Worm (Caenorhabditis elegans) whole organism, late embryonic: ENCODE measurements around the gene ddx-23.
A peak's percentile ranks its signal among the peaks of the same experiment; 100 is the strongest.

Experiments
- C08G9.2 ChIP-seq: sonication (generic microtip); optimal IDR thresholded peaks from 2 replicates; lab custom pipeline; 2016; ENCODE audit warnings: mild to moderate bottlenecking, missing genetic modification characterization, moderate library complexity, missing compliant biosample characterization
- C38D4.7 ChIP-seq: fragments of 200-800 bp; sonication (Bioruptor generic); optimal IDR thresholded peaks from 2 replicates; lab custom pipeline; 2018; ENCODE audit warnings: mild to moderate bottlenecking, missing genetic modification characterization, moderate library complexity, missing compliant biosample characterization
- K02D7.2 ChIP-seq: sonication (generic microtip); optimal IDR thresholded peaks from 2 replicates; lab custom pipeline; 2017; ENCODE audit warnings: mild to moderate bottlenecking, missing genetic modification characterization, missing compliant biosample characterization
- K09A11.1 ChIP-seq: sonication (generic microtip); optimal IDR thresholded peaks from 2 replicates; lab custom pipeline; 2017; ENCODE audit warnings: antibody characterized with exemption, mild to moderate bottlenecking, missing genetic modification characterization, missing compliant biosample characterization; ENCODE audit not compliant: insufficient read depth
- Y22D7AL.16 ChIP-seq: sonication (generic microtip); optimal IDR thresholded peaks from 2 replicates; lab custom pipeline; 2016; ENCODE audit warnings: missing genetic modification characterization, missing compliant biosample characterization
- ahr-1 ChIP-seq: sonication (generic microtip); optimal IDR thresholded peaks from 2 replicates; lab custom pipeline; 2016; ENCODE audit warnings: missing genetic modification characterization, missing compliant biosample characterization
- ama-1 ChIP-seq: fragments of 150-350 bp; optimal IDR thresholded peaks from 2 replicates; lab custom pipeline; 2014
- ceh-14 ChIP-seq: sonication (generic microtip); optimal IDR thresholded peaks from 2 replicates; lab custom pipeline; 2016; ENCODE audit warnings: missing genotype, missing genetic modification characterization, missing compliant biosample characterization
- ceh-18 ChIP-seq: sonication (generic microtip); optimal IDR thresholded peaks from 2 replicates; lab custom pipeline; 2016; ENCODE audit warnings: missing genetic modification characterization, missing compliant biosample characterization
- ceh-19 ChIP-seq: fragments of 200-800 bp; sonication (Bioruptor generic); optimal IDR thresholded peaks from 2 replicates; lab custom pipeline; 2018; ENCODE audit warnings: mild to moderate bottlenecking, missing genetic modification characterization, missing compliant biosample characterization
- ceh-2 ChIP-seq: sonication (generic microtip); optimal IDR thresholded peaks from 2 replicates; lab custom pipeline; 2016; ENCODE audit warnings: missing genotype, missing genetic modification characterization, missing compliant biosample characterization
- ceh-22 ChIP-seq: sonication (generic microtip); optimal IDR thresholded peaks from 2 replicates; lab custom pipeline; 2017; ENCODE audit warnings: missing biosample characterization, missing genetic modification characterization
- ceh-30 ChIP-seq: fragments of 150-350 bp; optimal IDR thresholded peaks from 2 replicates; lab custom pipeline; 2014; ENCODE audit warnings: missing biosample characterization, missing genetic modification characterization
- ceh-31 ChIP-seq: sonication (generic microtip); optimal IDR thresholded peaks from 2 replicates; lab custom pipeline; 2016; ENCODE audit warnings: missing genetic modification characterization, missing compliant biosample characterization
- ceh-48 ChIP-seq: sonication (generic microtip); optimal IDR thresholded peaks from 2 replicates; lab custom pipeline; 2016; ENCODE audit warnings: missing genetic modification characterization, inconsistent platforms, missing compliant biosample characterization
- ceh-9 ChIP-seq: sonication (generic microtip); optimal IDR thresholded peaks from 2 replicates; lab custom pipeline; 2016; ENCODE audit warnings: mild to moderate bottlenecking, missing genetic modification characterization, inconsistent platforms, missing compliant biosample characterization
- che-1 ChIP-seq: sonication (generic microtip); optimal IDR thresholded peaks from 2 replicates; lab custom pipeline; 2016; ENCODE audit warnings: mild to moderate bottlenecking, missing genetic modification characterization, missing compliant biosample characterization
- dmd-4 ChIP-seq: sonication (generic microtip); optimal IDR thresholded peaks from 2 replicates; lab custom pipeline; 2016; ENCODE audit warnings: borderline replicate concordance, missing genetic modification characterization, missing compliant biosample characterization
- dve-1 ChIP-seq: sonication (generic microtip); optimal IDR thresholded peaks from 2 replicates; lab custom pipeline; 2017; ENCODE audit warnings: antibody characterized with exemption, mild to moderate bottlenecking, missing genetic modification characterization, missing compliant biosample characterization
- elt-2 ChIP-seq: sonication (generic microtip); optimal IDR thresholded peaks from 2 replicates; lab custom pipeline; 2016; ENCODE audit warnings: missing genetic modification reagents, missing genetic modification characterization, missing compliant biosample characterization
- ets-4 ChIP-seq: sonication (generic microtip); optimal IDR thresholded peaks from 2 replicates; lab custom pipeline; 2016; ENCODE audit warnings: missing genetic modification characterization, missing compliant biosample characterization
- eyg-1 ChIP-seq: sonication (generic microtip); optimal IDR thresholded peaks from 2 replicates; lab custom pipeline; 2016; ENCODE audit warnings: missing genotype, missing genetic modification characterization, missing compliant biosample characterization
- gmeb-2 ChIP-seq: sonication (generic microtip); optimal IDR thresholded peaks from 2 replicates; lab custom pipeline; 2016; ENCODE audit warnings: missing genetic modification characterization, inconsistent platforms, missing compliant biosample characterization
- hlh-13 ChIP-seq: fragments of 200-800 bp; sonication (Bioruptor generic); optimal IDR thresholded peaks from 2 replicates; lab custom pipeline; 2018; ENCODE audit warnings: mild to moderate bottlenecking, missing genetic modification characterization, missing compliant biosample characterization
- hlh-6 ChIP-seq: sonication (generic microtip); optimal IDR thresholded peaks from 2 replicates; lab custom pipeline; 2016; ENCODE audit warnings: missing genotype, missing genetic modification characterization, missing compliant biosample characterization
- lin-11 ChIP-seq: fragments of 200-800 bp; sonication (Bioruptor generic); optimal IDR thresholded peaks from 2 replicates; lab custom pipeline; 2018; ENCODE audit warnings: mild to moderate bottlenecking, missing genetic modification characterization, missing compliant biosample characterization
- madf-2 ChIP-seq: sonication (generic microtip); optimal IDR thresholded peaks from 2 replicates; lab custom pipeline; 2017; ENCODE audit warnings: missing genetic modification characterization, missing compliant biosample characterization
- mec-3 ChIP-seq: sonication (generic microtip); optimal IDR thresholded peaks from 2 replicates; lab custom pipeline; 2016; ENCODE audit warnings: borderline replicate concordance, missing genetic modification characterization, missing compliant biosample characterization
- nhr-11 ChIP-seq: fragments of 150-350 bp; optimal IDR thresholded peaks from 2 replicates; lab custom pipeline; 2014; ENCODE audit warnings: missing biosample characterization, missing genetic modification characterization
- nhr-232 ChIP-seq: sonication (generic microtip); optimal IDR thresholded peaks from 2 replicates; lab custom pipeline; 2016; ENCODE audit warnings: missing genetic modification characterization, missing compliant biosample characterization
- npax-4 ChIP-seq: sonication (generic microtip); optimal IDR thresholded peaks from 2 replicates; lab custom pipeline; 2016; ENCODE audit warnings: missing genetic modification characterization, missing compliant biosample characterization
- odd-2 ChIP-seq: sonication (generic microtip); optimal IDR thresholded peaks from 2 replicates; lab custom pipeline; 2017; ENCODE audit warnings: antibody characterized with exemption, mild to moderate bottlenecking, missing genetic modification characterization, missing compliant biosample characterization
- pag-3 ChIP-seq: sonication (generic microtip); optimal IDR thresholded peaks from 2 replicates; lab custom pipeline; 2016; ENCODE audit warnings: missing compliant biosample characterization, missing genetic modification characterization, borderline replicate concordance
- pha-4 ChIP-seq: fragments of 150-350 bp; optimal IDR thresholded peaks from 2 replicates; lab custom pipeline; 2018; ENCODE audit warnings: missing biosample characterization, missing genetic modification reagents, missing genetic modification characterization
- pqm-1 ChIP-seq: sonication (generic microtip); optimal IDR thresholded peaks from 2 replicates; lab custom pipeline; 2016; ENCODE audit warnings: missing genetic modification characterization, missing compliant biosample characterization
- pros-1 ChIP-seq: fragments of 150-350 bp; optimal IDR thresholded peaks from 2 replicates; lab custom pipeline; 2014; ENCODE audit warnings: missing biosample characterization, missing genetic modification reagents, missing genetic modification characterization
- ref-2 ChIP-seq: sonication (generic microtip); optimal IDR thresholded peaks from 2 replicates; lab custom pipeline; 2016; ENCODE audit warnings: missing genetic modification characterization, missing compliant biosample characterization
- sox-2 ChIP-seq: fragments of 200-800 bp; sonication (Bioruptor generic); IDR thresholded peaks from 2 replicates; pipeline ENCODE4 v1.3.6; 2022; ENCODE audit warnings: missing genetic modification reagents, missing genetic modification characterization, missing compliant biosample characterization
- sox-4 ChIP-seq: sonication (generic microtip); optimal IDR thresholded peaks from 2 replicates; lab custom pipeline; 2017; ENCODE audit warnings: mild to moderate bottlenecking, missing genetic modification characterization, inconsistent platforms, missing compliant biosample characterization
- tbx-7 ChIP-seq: sonication (generic microtip); optimal IDR thresholded peaks from 2 replicates; lab custom pipeline; 2016; ENCODE audit warnings: missing genotype, missing genetic modification characterization, missing compliant biosample characterization
- unc-42 ChIP-seq: sonication (generic microtip); optimal IDR thresholded peaks from 2 replicates; lab custom pipeline; 2016; ENCODE audit warnings: missing genotype, missing genetic modification characterization, missing compliant biosample characterization
- unc-55 ChIP-seq: sonication (generic microtip); optimal IDR thresholded peaks from 2 replicates; lab custom pipeline; 2017; ENCODE audit warnings: missing biosample characterization, missing genetic modification reagents, missing genetic modification characterization
- unc-86 ChIP-seq: sonication (generic microtip); optimal IDR thresholded peaks from 2 replicates; lab custom pipeline; 2016; ENCODE audit warnings: missing genetic modification characterization, missing compliant biosample characterization

Gene ddx-23

ce11 chrIII:5871760-5872159, 18.7 kb upstream of the ddx-23 start, which contains the start of the genes F01F1.11 and F01F1.3 (continued):
- TF ChIP-seq dve-1 (no peak), nhr-11 (tag; lab: Kevin White, UChicago) (no peak), ceh-9 (tag; lab: Kevin White, UChicago) (no peak), eyg-1 (tag; lab: Kevin White, UChicago) (no peak), ceh-31 (tag; lab: Kevin White, UChicago) (peak; percentile 89), gmeb-2 (tag; lab: Kevin White, UChicago) (no peak), hlh-13 (GFP tag; lab: Kevin White, UChicago) (no peak), C38D4.7 (GFP tag; lab: Kevin White, UChicago) (no peak), lin-11 (tag; lab: Kevin White, UChicago) (no peak), ceh-18 (tag; lab: Kevin White, UChicago) (no peak), madf-2 (tag; lab: Kevin White, UChicago) (no peak), ceh-22 (tag; lab: Kevin White, UChicago) (no peak), che-1 (no peak), Y22D7AL.16 (tag; lab: Kevin White, UChicago) (no peak), ceh-2 (peak; percentile 80), pros-1 (tag; lab: Kevin White, UChicago) (no peak), tbx-7 (tag; lab: Kevin White, UChicago) (peak; percentile 64), mec-3 (tag; lab: Kevin White, UChicago) (no peak), pha-4 (tag; lab: Kevin White, UChicago) (no peak), ceh-19 (GFP tag; lab: Kevin White, UChicago) (no peak), C08G9.2 (tag; lab: Kevin White, UChicago) (peak; percentile 86), elt-2 (peak; percentile 38), dmd-4 (tag; lab: Kevin White, UChicago) (no peak), hlh-6 (no peak), ceh-14 (peak; percentile 35), unc-86 (tag; lab: Kevin White, UChicago) (no peak), ama-1 (lab: Kevin White, UChicago) (no peak), pag-3 (tag; lab: Kevin White, UChicago) (no peak), npax-4 (tag; lab: Kevin White, UChicago) (no peak), pqm-1 (no peak), ahr-1 (no peak), K02D7.2 (tag; lab: Kevin White, UChicago) (no peak), sox-4 (no peak), K09A11.1 (no peak), nhr-232 (no peak), ets-4 (peak; percentile 99), sox-2 (GFP tag; lab: Robert Waterston, UW) (no peak), ceh-30 (no peak)
- TF ChIP-seq, all 69 proteins: peak for 17

ce11 chrIII:5869429-5869828, 16.4 kb upstream of the ddx-23 start, which contains the start of gene F01F1.15:
Gene F01F1.15 (minus strand): TSS chrIII:5869529.
- TF ChIP-seq ref-2 = no peak

DNA sequence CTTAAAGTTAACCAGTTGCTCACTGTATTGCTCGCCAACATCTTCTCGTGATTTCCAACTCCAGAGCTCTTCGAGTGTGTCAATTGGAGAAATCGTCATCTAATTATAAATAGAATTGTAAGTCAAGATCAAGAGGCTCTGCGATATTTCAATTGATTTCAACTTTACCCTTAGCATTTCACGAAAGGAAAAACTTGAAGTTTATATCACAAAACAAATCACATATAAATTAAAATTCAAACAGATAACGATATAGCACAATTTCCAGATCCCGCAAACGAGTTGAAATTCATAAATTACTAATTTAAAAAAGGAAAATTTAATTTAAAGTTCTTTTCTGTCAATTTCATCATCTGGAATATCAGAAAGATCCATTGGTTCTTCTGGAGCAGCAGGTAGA, 15.3 kb upstream of the ddx-23 start, which contains the start of gene eng-1:
TSS of gene eng-1 (minus strand) at position 101 of the 400 bp plus-strand sequence.
- no peak for TF ChIP-seq odd-2
- TF ChIP-seq, all 69 proteins: peak for 0

ce11 chrIII:5864270-5864669, 11.2 kb upstream of the ddx-23 start, which contains the start of gene rabn-5:
Gene rabn-5 (plus strand): TSS chrIII:5864553.
- TF ChIP-seq pros-1 (tag; lab: Kevin White, UChicago) (no peak), unc-55 (GFP tag; lab: Kevin White, UChicago) (peak; percentile 12), dve-1 (no peak), lin-11 (tag; lab: Kevin White, UChicago) (no peak), unc-42 (tag; lab: Kevin White, UChicago) (peak; percentile 58), ceh-48 (tag; lab: Kevin White, UChicago) (no peak), ets-4 (peak; percentile 42)
